Worm (Caenorhabditis elegans) whole organism, mixed stage, embryonic: ENCODE measurements around the gene egl-44.

ENCODE experiments used
- elt-1 ChIP-seq: sonication (generic microtip); optimal IDR thresholded peaks from 2 replicates; lab custom pipeline; 2017; ENCODE audit warnings: missing genetic modification characterization, mild to moderate bottlenecking, missing compliant biosample characterization, antibody characterized with exemption, moderate library complexity, borderline replicate concordance; ENCODE audit not compliant: insufficient read depth
- pha-4 ChIP-seq: fragments of 150-350 bp; optimal IDR thresholded peaks from 2 replicates; lab custom pipeline; 2018; ENCODE audit warnings: missing biosample characterization, missing genetic modification reagents, missing genetic modification characterization
- unc-39 ChIP-seq: fragments of 150-350 bp; optimal IDR thresholded peaks from 2 replicates; lab custom pipeline; 2014; ENCODE audit warnings: missing biosample characterization, missing genetic modification characterization
- unc-62 ChIP-seq: fragments of 150-350 bp; optimal IDR thresholded peaks from 2 replicates; lab custom pipeline; 2014; ENCODE audit warnings: missing biosample characterization, missing genetic modification reagents, missing genetic modification characterization
- ztf-11 ChIP-seq: fragments of 150-350 bp; optimal IDR thresholded peaks from 2 replicates; lab custom pipeline; 2014; ENCODE audit warnings: missing biosample characterization, missing genetic modification characterization

DNA sequence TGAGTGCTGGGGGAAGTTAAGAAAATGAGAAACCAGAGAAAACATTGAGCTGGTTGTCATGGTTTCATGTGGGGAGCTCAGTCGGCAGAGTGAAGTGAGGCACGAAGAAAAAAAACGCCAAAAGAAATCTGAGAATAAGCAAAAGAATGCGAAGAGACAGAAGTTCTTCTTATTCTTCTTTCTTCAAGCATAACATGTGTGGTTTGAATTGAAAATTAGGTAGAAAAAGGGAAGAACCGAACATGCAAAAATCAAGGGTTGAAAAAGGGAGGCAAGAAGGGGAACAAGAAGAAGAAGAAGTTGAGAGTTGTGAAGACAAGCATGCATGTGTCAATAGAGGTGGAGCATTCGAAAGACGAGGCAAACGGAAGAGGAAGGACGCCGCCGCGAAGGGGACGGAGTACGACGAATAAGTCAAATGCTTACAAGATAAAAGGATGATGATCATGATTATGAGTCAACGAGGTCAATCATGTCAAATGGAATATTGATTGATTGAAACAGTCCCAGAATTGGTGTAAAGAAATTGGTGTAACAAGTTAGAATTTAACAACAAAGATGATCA is 29.3 kb downstream of the egl-44 start:
- TF ChIP-seq elt-1: no peak
- no peak for TF ChIP-seq unc-39 (tag; lab: Kevin White, UChicago)
- no peak for TF ChIP-seq pha-4 (tag; lab: Kevin White, UChicago)
- no peak for TF ChIP-seq unc-62
- no peak for TF ChIP-seq ztf-11
